Worm (Caenorhabditis elegans): ENCODE measurements around the gene B0334.10.
A peak's percentile ranks its signal among the peaks of the same experiment; 100 is the strongest.

The B0334.10 gene

DNA sequence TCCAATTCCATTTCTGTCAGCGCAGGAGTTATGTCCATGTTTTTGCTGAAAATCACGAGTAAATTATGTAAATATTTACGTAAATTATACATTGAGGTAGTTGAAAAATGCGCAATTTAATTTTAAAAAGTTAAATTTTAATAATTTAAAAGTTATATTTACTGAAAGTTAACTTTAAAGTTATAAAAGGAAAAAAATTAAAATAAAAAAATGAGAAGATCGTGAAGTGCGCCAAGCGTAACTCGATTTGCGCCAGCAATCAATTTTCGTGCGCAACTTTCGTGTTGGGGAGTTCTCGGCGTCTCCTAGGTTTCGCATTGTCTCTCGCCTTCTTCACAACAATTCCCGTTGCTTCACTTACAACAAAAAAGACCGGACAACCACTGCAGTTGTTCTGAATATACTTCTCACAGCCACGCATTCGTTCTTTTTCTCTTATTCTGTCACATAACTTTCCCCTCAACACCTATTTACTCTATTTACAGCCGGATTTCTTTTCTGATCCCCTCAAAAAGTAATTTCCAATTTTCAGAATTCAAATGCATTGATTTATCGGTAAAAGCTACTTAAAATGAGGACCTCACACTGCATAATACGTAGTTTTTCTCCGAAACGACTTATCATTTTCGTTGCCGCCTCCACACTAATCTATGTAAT lies 44.6 kb upstream of the B0334.10 start, which contains the start of the genes metl-1 and W02B12.11 (continued):
- TF ChIP-seq gei-17 (GFP tag; optimal IDR thresholded peaks at IDR 0.05) (peak; percentile 64), somi-1 (GFP tag; optimal IDR thresholded peaks at IDR 0.05) (peak; percentile 50), attf-5 (GFP tag; optimal IDR thresholded peaks at IDR 0.05) (peak; percentile 78), nhr-80 (tag; optimal IDR thresholded peaks at IDR 0.05) (peak; percentile 55), K11D2.4 (GFP tag; IDR thresholded peaks at IDR 0.05) (peak; percentile 83), rec-8 (tag; optimal IDR thresholded peaks at IDR 0.05) (peak in 1 of 2 experiments; percentile 28), F49E8.2 (tag; optimal IDR thresholded peaks at IDR 0.05; ENCODE audit: insufficient read depth) (peak; percentile 12), mxl-1 (tag; optimal IDR thresholded peaks at IDR 0.05) (no peak), ceh-58 (GFP tag; IDR thresholded peaks at IDR 0.05) (no peak), bed-2 (GFP tag; IDR thresholded peaks at IDR 0.05) (no peak), cebp-1 (GFP tag; IDR thresholded peaks at IDR 0.05) (0 out of 2 replicates have a peak, but pooled peaks have one; percentile 13), cebp-1 (tag; optimal IDR thresholded peaks at IDR 0.05) (peak; percentile 82), lin-40 (tag; optimal IDR thresholded peaks at IDR 0.05) (peak; percentile 88), hmg-1.2 (GFP tag; IDR thresholded peaks at IDR 0.05) (peak; percentile 92), mel-28 (tag; optimal IDR thresholded peaks at IDR 0.05; ENCODE audit: borderline replicate concordance) (no peak), tbp1 (GFP tag; optimal IDR thresholded peaks at IDR 0.05) (peak; percentile 68), ceh-79 (tag; optimal IDR thresholded peaks at IDR 0.05) (no peak), snpc-3.4 (tag; optimal IDR thresholded peaks at IDR 0.05) (peak; percentile 41), die-1 (tag; optimal IDR thresholded peaks at IDR 0.05) (peak; percentile 33), lsl-1 (GFP tag; optimal IDR thresholded peaks at IDR 0.05) (peak; percentile 75), xnd-1 (tag; optimal IDR thresholded peaks at IDR 0.05) (peak; percentile 61), lin-35 (GFP tag; optimal IDR thresholded peaks at IDR 0.05) (peak in 2 of 3 experiments; percentile 53 to 82), hsf-1 (GFP tag; IDR thresholded peaks at IDR 0.05) (peak; percentile 79), C06A6.2 (GFP tag; conservative IDR thresholded peaks at IDR 0.05) (peak; percentile 69), ets-4 (GFP tag; optimal IDR thresholded peaks at IDR 0.05) (no peak), nhr-90 (tag; optimal IDR thresholded peaks at IDR 0.05) (no peak), nhr-179 (tag; optimal IDR thresholded peaks at IDR 0.05) (no peak), nfya-1 (tag; optimal IDR thresholded peaks at IDR 0.05; ENCODE audit: borderline replicate concordance, insufficient read depth) (no peak), rpc-1 (optimal IDR thresholded peaks at IDR 0.05) (no peak), rpc-1 (tag; optimal IDR thresholded peaks at IDR 0.05) (no peak), efl-1 (GFP tag; optimal IDR thresholded peaks at IDR 0.05) (no peak), akir-1 (GFP tag; optimal IDR thresholded peaks at IDR 0.05) (no peak), repo-1 (tag; optimal IDR thresholded peaks at IDR 0.05) (peak; percentile 70), ama-1 (optimal IDR thresholded peaks at IDR 0.05) (no peak), ama-1 (GFP tag; optimal IDR thresholded peaks at IDR 0.05) (no peak), tbx-9 (tag; optimal IDR thresholded peaks at IDR 0.05; ENCODE audit: borderline replicate concordance) (no peak), let-526 (GFP tag; IDR thresholded peaks at IDR 0.05) (no peak), attf-3 (GFP tag; conservative IDR thresholded peaks at IDR 0.05) (peak; percentile 69), T26A5.8 (tag; optimal IDR thresholded peaks at IDR 0.05) (no peak), zfh-2 (GFP tag; conservative IDR thresholded peaks at IDR 0.05) (peak; percentile 69; the same call in 1 of the 2 replicates), hrde-1 (tag; optimal IDR thresholded peaks at IDR 0.05; ENCODE audit: borderline replicate concordance) (no peak), F52B5.7 (tag; optimal IDR thresholded peaks at IDR 0.05) (no peak), F55B11.4 (tag; optimal IDR thresholded peaks at IDR 0.05; ENCODE audit: borderline replicate concordance, insufficient read depth) (no peak), him-1 (tag; optimal IDR thresholded peaks at IDR 0.05) (no peak), hlh-12 (tag; optimal IDR thresholded peaks at IDR 0.05) (no peak), dox-1 (GFP tag; IDR thresholded peaks at IDR 0.05) (peak; percentile 89), unc-62 (GFP tag; optimal IDR thresholded peaks at IDR 0.05) (no peak), lag-1 (GFP tag; IDR thresholded peaks at IDR 0.05) (no peak)
